Worm (Caenorhabditis elegans) whole organism, L4 larva: Measurements from ENCODE around the gene K04G7.1.
A peak's percentile ranks its signal among the peaks of the same experiment; 100 is the strongest.

Experiments
- aha-1 ChIP-seq: fragments of 150-350 bp; peaks from one replicate; lab custom pipeline; 2014; ENCODE audit warnings: missing biosample characterization, missing genetic modification characterization
- lin-15B ChIP-seq: fragments of 150-350 bp; sonication (generic microtip); optimal IDR thresholded peaks from 3 replicates; lab custom pipeline; 2014; ENCODE audit warnings: missing biosample characterization, missing genetic modification characterization
- mdt-29 ChIP-seq: fragments of 200-800 bp; sonication (Bioruptor generic); IDR thresholded peaks from 2 replicates; pipeline ENCODE4 v1.3.6; 2022; ENCODE audit warnings: missing genetic modification reagents, missing genetic modification characterization, missing compliant biosample characterization
- mep-1 ChIP-seq: fragments of 150-350 bp; sonication (generic microtip); optimal IDR thresholded peaks from 3 replicates; lab custom pipeline; 2014; ENCODE audit warnings: missing biosample characterization, missing genetic modification characterization
- mxl-2 ChIP-seq: fragments of 200-800 bp; sonication (Bioruptor generic); conservative IDR thresholded peaks from 2 replicates; pipeline ENCODE4 v1.3.6; 2022; ENCODE audit warnings: missing genetic modification reagents, missing genetic modification characterization, missing compliant biosample characterization
- nhr-10 ChIP-seq: fragments of 150-350 bp; optimal IDR thresholded peaks from 2 replicates; lab custom pipeline; 2014; ENCODE audit warnings: missing biosample characterization, missing genetic modification characterization
- spr-1 ChIP-seq: sonication (generic microtip); optimal IDR thresholded peaks from 2 replicates; lab custom pipeline; 2016; ENCODE audit warnings: mild to moderate bottlenecking, missing genetic modification characterization, missing compliant biosample characterization
- unc-39 ChIP-seq: sonication (generic microtip); optimal IDR thresholded peaks from 2 replicates; lab custom pipeline; 2017; ENCODE audit warnings: missing biosample characterization, missing genetic modification characterization
- unc-62 ChIP-seq, 3 experiments: fragments of 150-350 bp in 1 of 3; sonication (generic microtip); optimal IDR thresholded peaks in 2 of 3; peaks in 1 of 3; 1 replicate in 1 of 3; 2 replicates in 2 of 3; lab custom pipeline; 2014 to 2017; ENCODE audit warnings: missing biosample characterization in 3 of 3, missing genetic modification characterization in 3 of 3, missing genetic modification reagents in 3 of 3, missing genotype in 1 of 3
- zag-1 ChIP-seq: fragments of 150-350 bp; optimal IDR thresholded peaks from 2 replicates; lab custom pipeline; 2014; ENCODE audit warnings: missing biosample characterization, missing genetic modification characterization
- ztf-11 ChIP-seq: fragments of 150-350 bp; optimal IDR thresholded peaks from 2 replicates; lab custom pipeline; 2014; ENCODE audit warnings: missing biosample characterization, missing genetic modification characterization

DNA sequence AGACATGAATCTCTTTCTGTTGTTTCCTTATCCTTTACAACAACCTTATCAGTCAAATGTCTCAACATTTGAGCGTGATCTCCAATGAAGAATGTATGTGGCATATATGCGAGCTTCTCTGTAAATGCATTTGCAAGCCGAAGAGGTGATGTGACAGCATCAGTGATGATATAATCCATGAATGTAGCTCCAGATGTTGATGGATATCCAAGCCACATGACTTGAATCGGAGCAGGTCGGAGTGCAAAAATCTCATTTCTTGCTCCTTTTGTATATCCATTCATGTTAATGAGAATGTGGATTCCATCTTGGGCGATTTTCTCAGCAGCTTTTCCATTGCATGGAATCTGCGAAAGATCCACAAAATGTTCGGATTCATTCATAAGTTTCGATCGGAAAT is 14.3 kb upstream of the K04G7.1 start:
- no peak for TF ChIP-seq unc-39 (tag; lab: Kevin White, UChicago)
- no peak for TF ChIP-seq mep-1 (tag; lab: Kevin White, UChicago)
- TF ChIP-seq mxl-2 (GFP tag; lab: Robert Waterston, UW): no peak
- TF ChIP-seq zag-1 (tag; lab: Kevin White, UChicago): no peak
- no peak for TF ChIP-seq nhr-10 (tag; lab: Kevin White, UChicago)
- no peak for TF ChIP-seq ztf-11
- peak; percentile 77 for TF ChIP-seq aha-1 (tag; lab: Kevin White, UChicago)
- TF ChIP-seq lin-15B (tag; lab: Kevin White, UChicago): no peak
- TF ChIP-seq mdt-29 (GFP tag; lab: Robert Waterston, UW): no peak
- TF ChIP-seq unc-62 (GFP tag; optimal IDR thresholded peaks at IDR 0.05 in 1 of 2; lab: Kevin White, UChicago): no peak
- no peak for TF ChIP-seq unc-62 (tag; optimal IDR thresholded peaks at IDR 0.05; lab: Kevin White, UChicago)
- no peak for TF ChIP-seq spr-1 (tag; lab: Kevin White, UChicago)
